Worm (Caenorhabditis elegans) whole organism, L2 larva: ENCODE data around the gene act-4.

Source experiments
- Y55F3AM.14 ChIP-seq: fragments of 200-800 bp; sonication (Bioruptor generic); optimal IDR thresholded peaks from 2 replicates; lab custom pipeline; 2018; ENCODE audit warnings: mild to moderate bottlenecking, missing genetic modification characterization, missing compliant biosample characterization
- ama-1 ChIP-seq: fragments of 150-350 bp; optimal IDR thresholded peaks from 2 replicates; lab custom pipeline; 2018; ENCODE audit warnings: inconsistent platforms
- egl-27 ChIP-seq: sonication (generic microtip); optimal IDR thresholded peaks from 3 replicates; lab custom pipeline; 2017; ENCODE audit warnings: missing biosample characterization, missing genetic modification reagents, missing genetic modification characterization
- lin-13 ChIP-seq: fragments of 150-350 bp; optimal IDR thresholded peaks from 2 replicates; lab custom pipeline; 2014; ENCODE audit warnings: missing biosample characterization, missing genetic modification reagents, missing genetic modification characterization
- lsy-2 ChIP-seq, 2 experiments: fragments of 150-350 bp in 1 of 2; sonication (generic microtip) in 1 of 2; optimal IDR thresholded peaks; 2 replicates each; lab custom pipeline; 2014 to 2017; ENCODE audit warnings: missing biosample characterization in 2 of 2, missing genetic modification characterization in 2 of 2
- mdl-1 ChIP-seq, 2 experiments: fragments of 150-350 bp in 1 of 2; sonication (generic microtip) in 1 of 2; optimal IDR thresholded peaks; 2 replicates each; lab custom pipeline; 2017; ENCODE audit warnings: missing biosample characterization in 2 of 2, missing genetic modification characterization in 2 of 2
- snpc-4 ChIP-seq: fragments of 150-350 bp; optimal IDR thresholded peaks from 2 replicates; lab custom pipeline; 2014; ENCODE audit warnings: missing biosample characterization, missing genetic modification characterization
- unc-39 ChIP-seq: fragments of 150-350 bp; optimal IDR thresholded peaks from 2 replicates; lab custom pipeline; 2014; ENCODE audit warnings: missing biosample characterization, missing genetic modification characterization
- zag-1 ChIP-seq: fragments of 150-350 bp; optimal IDR thresholded peaks from 2 replicates; lab custom pipeline; 2014; ENCODE audit warnings: missing biosample characterization, missing genetic modification characterization
- ztf-4 ChIP-seq: fragments of 150-350 bp; optimal IDR thresholded peaks from 2 replicates; lab custom pipeline; 2014; ENCODE audit warnings: missing biosample characterization, missing genetic modification characterization

DNA sequence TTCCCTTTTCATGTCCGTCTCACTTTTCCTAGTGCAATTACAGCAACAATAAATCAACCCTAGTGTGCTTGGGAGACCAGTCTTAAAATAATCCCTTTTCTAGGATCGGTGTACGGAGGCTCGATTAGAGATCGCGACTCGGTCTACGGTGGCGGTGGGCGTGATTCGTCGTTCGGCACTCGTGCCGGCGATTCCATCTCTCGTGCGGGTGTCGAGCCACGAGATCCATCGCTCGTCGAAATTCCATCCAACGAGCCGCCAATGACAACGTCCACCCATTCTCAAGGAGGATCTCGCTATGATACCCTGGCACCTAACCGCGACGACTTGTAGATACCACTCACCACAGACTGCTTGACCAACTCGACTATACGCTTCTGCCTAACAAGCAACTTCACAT is 32.1 kb downstream of the act-4 start:
- no peak for TF ChIP-seq snpc-4
- no peak for TF ChIP-seq ama-1 (lab: Kevin White, UChicago)
- TF ChIP-seq ztf-4 (tag; lab: Kevin White, UChicago) = no peak
- TF ChIP-seq mdl-1 (tag; optimal IDR thresholded peaks at IDR 0.05; lab: Kevin White, UChicago) = no peak
- no peak for TF ChIP-seq lsy-2 (tag; optimal IDR thresholded peaks at IDR 0.05; lab: Kevin White, UChicago)
- TF ChIP-seq Y55F3AM.14 = no peak
- TF ChIP-seq unc-39 = no peak
- TF ChIP-seq zag-1 (tag; lab: Kevin White, UChicago) = no peak
- TF ChIP-seq egl-27 (tag; lab: Kevin White, UChicago) = no peak
- no peak for TF ChIP-seq lin-13 (GFP tag; lab: Kevin White, UChicago)
